Worm (Caenorhabditis elegans) whole organism, mixed stage, embryonic: ENCODE measurements around the gene sup-37.

Source experiments
- blmp-1 ChIP-seq: fragments of 150-350 bp; optimal IDR thresholded peaks from 2 replicates; lab custom pipeline; 2014; ENCODE audit warnings: missing biosample characterization, missing genetic modification characterization
- drap-1 ChIP-seq: fragments of 200-800 bp; sonication (Bioruptor generic); optimal IDR thresholded peaks from 3 replicates; lab custom pipeline; 2018; ENCODE audit warnings: mild to moderate bottlenecking, missing genetic modification characterization, missing compliant biosample characterization
- flh-1 ChIP-seq: fragments of 200-800 bp; sonication (Bioruptor generic); optimal IDR thresholded peaks from 2 replicates; lab custom pipeline; 2018; ENCODE audit warnings: mild to moderate bottlenecking, missing genetic modification characterization, moderate library complexity, missing compliant biosample characterization
- lin-13 ChIP-seq: fragments of 150-350 bp; optimal IDR thresholded peaks from 2 replicates; lab custom pipeline; 2014; ENCODE audit warnings: missing biosample characterization, missing genetic modification characterization
- nhr-12 ChIP-seq: fragments of 150-350 bp; optimal IDR thresholded peaks from 2 replicates; lab custom pipeline; 2014; ENCODE audit warnings: missing biosample characterization, missing genetic modification characterization
- pha-4 ChIP-seq: fragments of 150-350 bp; optimal IDR thresholded peaks from 2 replicates; lab custom pipeline; 2018; ENCODE audit warnings: missing biosample characterization, missing genetic modification reagents, missing genetic modification characterization
- snpc-4 ChIP-seq: fragments of 150-350 bp; optimal IDR thresholded peaks from 2 replicates; lab custom pipeline; 2014; ENCODE audit warnings: missing biosample characterization, missing genetic modification characterization
- unc-62 ChIP-seq: fragments of 150-350 bp; optimal IDR thresholded peaks from 2 replicates; lab custom pipeline; 2014; ENCODE audit warnings: missing biosample characterization, missing genetic modification reagents, missing genetic modification characterization

- TF ChIP-seq snpc-4 (tag; lab: Kevin White, UChicago) = no peak
- TF ChIP-seq blmp-1 (tag; lab: Kevin White, UChicago) = no peak
- TF ChIP-seq lin-13 = no peak
- TF ChIP-seq unc-62 (GFP tag; lab: Kevin White, UChicago) = no peak
- TF ChIP-seq flh-1 = no peak
- no peak for TF ChIP-seq nhr-12 (tag; lab: Kevin White, UChicago)
- TF ChIP-seq drap-1 = no peak
- no peak for TF ChIP-seq pha-4 (tag; lab: Kevin White, UChicago)
These were observed 33.0 kb upstream of the sup-37 start, which contains the start of gene B0507.5 for ce11 chrV:8753395-8753794.
